Worm (Caenorhabditis elegans) whole organism, late embryonic: ENCODE data around the gene erd-2.2.

Experiments used
- dve-1 ChIP-seq: sonication (generic microtip); optimal IDR thresholded peaks from 2 replicates; lab custom pipeline; 2017; ENCODE audit warnings: antibody characterized with exemption, mild to moderate bottlenecking, missing genetic modification characterization, missing compliant biosample characterization
- ets-4 ChIP-seq: sonication (generic microtip); optimal IDR thresholded peaks from 2 replicates; lab custom pipeline; 2016; ENCODE audit warnings: missing genetic modification characterization, missing compliant biosample characterization
- eyg-1 ChIP-seq: sonication (generic microtip); optimal IDR thresholded peaks from 2 replicates; lab custom pipeline; 2016; ENCODE audit warnings: missing genotype, missing genetic modification characterization, missing compliant biosample characterization
- nhr-11 ChIP-seq: fragments of 150-350 bp; optimal IDR thresholded peaks from 2 replicates; lab custom pipeline; 2014; ENCODE audit warnings: missing biosample characterization, missing genetic modification characterization
- pqm-1 ChIP-seq: sonication (generic microtip); optimal IDR thresholded peaks from 2 replicates; lab custom pipeline; 2016; ENCODE audit warnings: missing genetic modification characterization, missing compliant biosample characterization
- unc-86 ChIP-seq: sonication (generic microtip); optimal IDR thresholded peaks from 2 replicates; lab custom pipeline; 2016; ENCODE audit warnings: missing genetic modification characterization, missing compliant biosample characterization

ce11 chrIII:5895913-5896312 lies 10.9 kb upstream of the erd-2.2 start, which contains the start of gene pxl-1:
- TF ChIP-seq ets-4 (tag; lab: Kevin White, UChicago) (no peak), nhr-11 (tag; lab: Kevin White, UChicago) (no peak), pqm-1 (tag; lab: Kevin White, UChicago) (no peak), unc-86 (tag; lab: Kevin White, UChicago) (no peak), eyg-1 (tag; lab: Kevin White, UChicago) (no peak), dve-1 (tag; lab: Kevin White, UChicago) (no peak)
